Worm (Caenorhabditis elegans) whole organism, L4 larva: ENCODE results near the gene spds-1.

Experiments used
- R02D3.7 ChIP-seq: fragments of 150-350 bp; sonication (generic microtip); optimal IDR thresholded peaks from 3 replicates; lab custom pipeline; 2014; ENCODE audit warnings: missing biosample characterization, missing genetic modification characterization
- dmd-6 ChIP-seq: fragments of 200-800 bp; sonication (Bioruptor generic); IDR thresholded peaks from 2 replicates; pipeline ENCODE4 v1.3.6; 2022; ENCODE audit warnings: missing genetic modification reagents, missing genetic modification characterization, missing compliant biosample characterization
- dve-1 ChIP-seq: sonication (generic microtip); optimal IDR thresholded peaks from 2 replicates; lab custom pipeline; 2017; ENCODE audit warnings: antibody characterized with exemption, mild to moderate bottlenecking, missing genetic modification characterization, missing compliant biosample characterization; ENCODE audit not compliant: insufficient read depth

DNA sequence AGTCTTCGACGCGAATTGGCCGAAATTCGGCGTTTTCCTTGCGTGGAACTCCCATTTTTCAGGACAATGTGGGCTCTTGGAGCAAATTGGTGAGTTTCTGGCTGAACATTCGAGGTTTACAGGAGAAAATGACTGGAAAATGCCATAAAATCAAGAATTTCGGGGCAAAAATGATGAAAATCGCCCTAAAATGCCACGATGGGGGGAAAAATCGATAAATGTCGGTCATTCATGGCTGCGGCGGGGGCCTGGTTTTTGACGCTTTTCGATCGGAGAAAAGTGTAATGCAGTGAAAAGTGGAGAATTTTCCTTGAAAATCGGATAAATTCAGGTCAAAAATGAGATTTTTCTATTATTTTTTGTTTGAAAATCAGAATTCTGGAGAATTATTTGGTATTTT is 1.5 kb upstream of the spds-1 start, which contains the start of the genes Y46G5A.18 and Y46G5A.47:
- TF ChIP-seq R02D3.7 (tag; lab: Kevin White, UChicago) (no peak), dve-1 (tag; lab: Kevin White, UChicago) (no peak), dmd-6 (no peak)
